Fruit fly (Drosophila melanogaster): Measurements from ENCODE around the gene GCS2beta.
A peak's percentile ranks its signal among the peaks of the same experiment; 100 is the strongest.

GCS2beta gene

DNA sequence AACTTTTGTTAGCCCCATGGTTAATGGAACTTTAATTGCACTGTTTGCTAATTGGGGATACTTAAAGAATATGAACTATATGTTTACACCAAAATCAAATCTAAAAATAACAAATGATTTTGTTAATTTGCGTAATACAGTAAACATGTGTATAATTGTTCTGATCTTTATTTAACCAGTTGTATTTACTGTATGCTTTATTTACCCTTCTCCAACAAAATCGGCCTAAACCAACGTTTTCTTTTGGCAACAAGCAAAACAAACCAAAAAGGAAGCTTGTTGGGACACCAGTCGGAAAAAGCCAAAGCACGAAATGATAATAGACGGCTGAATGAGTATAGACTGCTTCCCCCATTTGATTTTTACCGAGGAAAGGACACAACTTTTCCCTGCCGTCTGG, 13.5 kb downstream of the GCS2beta start:
- TF ChIP-seq Hr96 (GFP tag; optimal IDR thresholded peaks at IDR 0.05) (no peak), CG1620 (GFP tag; optimal IDR thresholded peaks at IDR 0.05) (no peak), pad (GFP tag; optimal IDR thresholded peaks at IDR 0.05) (no peak)

DNA sequence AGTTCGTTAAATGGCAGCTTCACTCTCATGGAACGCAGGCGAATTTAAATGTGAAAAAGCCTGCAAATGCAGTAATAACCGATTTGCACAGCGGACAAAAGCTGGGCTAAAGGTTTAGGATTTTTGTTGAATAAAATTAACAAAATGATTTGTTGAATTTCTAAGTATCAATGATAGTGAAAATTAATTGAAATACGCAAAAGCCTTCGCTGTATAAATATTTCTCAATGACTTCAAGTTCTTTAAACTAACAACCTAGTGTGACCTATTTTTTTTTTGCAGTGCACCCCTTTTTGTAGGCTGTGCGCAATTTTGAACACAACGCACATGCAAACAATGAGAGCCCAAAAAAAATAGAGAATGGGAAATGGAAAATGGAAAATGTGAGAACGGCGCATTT, 17.2 kb downstream of the GCS2beta start:
- TF ChIP-seq pad (GFP tag; optimal IDR thresholded peaks at IDR 0.05) (no peak), CG1620 (GFP tag; optimal IDR thresholded peaks at IDR 0.05) (no peak), CG7101 (tag; optimal IDR thresholded peaks at IDR 0.05) (no peak), ovo (GFP tag; optimal IDR thresholded peaks at IDR 0.05) (no peak), CG33017 (tag; optimal IDR thresholded peaks at IDR 0.05) (no peak), CG5204 (GFP tag; optimal IDR thresholded peaks at IDR 0.05) (no peak), CG14711 (tag; optimal IDR thresholded peaks at IDR 0.05) (no peak)

DNA sequence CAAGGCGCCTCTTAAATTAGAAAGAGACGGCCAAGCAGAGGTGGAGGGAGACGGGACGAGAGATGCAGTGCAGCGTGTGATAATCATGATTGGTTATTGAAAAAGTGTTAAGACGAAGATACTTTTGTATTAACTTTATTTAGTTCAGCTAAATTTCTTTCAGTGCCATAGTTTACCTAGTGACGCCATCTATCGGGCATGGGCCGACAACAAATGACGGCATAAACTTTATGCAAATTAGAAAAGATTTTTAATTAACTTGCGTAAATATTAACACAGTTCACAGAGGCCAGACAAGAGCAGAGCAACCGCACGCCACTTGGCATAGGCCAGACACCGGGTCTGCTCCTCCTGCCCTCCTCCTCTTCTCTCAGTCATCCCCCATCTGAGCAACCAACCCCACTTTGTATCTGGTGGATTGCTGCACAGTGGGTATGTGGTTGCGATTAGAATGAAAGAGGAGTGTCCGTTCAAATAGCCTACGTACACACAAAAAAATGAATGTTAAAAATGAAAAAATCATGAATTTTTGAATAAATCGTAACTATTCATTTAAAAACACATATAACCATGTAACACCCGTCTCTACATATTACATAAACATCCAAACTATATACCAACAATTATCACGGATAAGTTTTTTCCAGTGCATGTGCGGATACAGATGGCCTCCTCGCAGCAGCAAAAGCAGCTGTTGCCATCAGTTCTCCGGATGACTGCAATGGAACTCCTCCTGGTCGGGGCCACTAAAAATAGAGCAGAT, 18.0 kb downstream of the GCS2beta start:
- TF ChIP-seq kay (GFP tag; ENCODE audit: borderline replicate concordance) (peak; percentile 30), CG1620 (GFP tag; optimal IDR thresholded peaks at IDR 0.05) (no peak), CG7045 (GFP tag; optimal IDR thresholded peaks at IDR 0.05) (peak; percentile 61), CG12768 (GFP tag; optimal IDR thresholded peaks at IDR 0.05) (no peak), Hr96 (GFP tag; optimal IDR thresholded peaks at IDR 0.05) (peak; percentile 37), CG7101 (tag; optimal IDR thresholded peaks at IDR 0.05) (peak; percentile 23), toe (GFP tag; optimal IDR thresholded peaks at IDR 0.05) (peak; percentile 21)

dm6 chr2L:17457944-17458343, 26.2 kb downstream of the GCS2beta start, which contains the start of gene CG18563:
Gene CG18563, minus strand, starts transcription at chr2L:17458044.
- TF ChIP-seq cic (GFP tag; optimal IDR thresholded peaks at IDR 0.05): no peak
- TF ChIP-seq CG7101 (tag; optimal IDR thresholded peaks at IDR 0.05): no peak
- no peak for TF ChIP-seq CG1620 (GFP tag; optimal IDR thresholded peaks at IDR 0.05)
- TF ChIP-seq CG7045 (GFP tag; optimal IDR thresholded peaks at IDR 0.05): no peak
- TF ChIP-seq kay (GFP tag; ENCODE audit: borderline replicate concordance): peak; percentile 70
- TF ChIP-seq bab1 (GFP tag; optimal IDR thresholded peaks at IDR 0.05): no peak

dm6 chr2L:17455823-17456222, 28.3 kb downstream of the GCS2beta start, which contains the start of gene SPH93:
Gene SPH93, minus strand, starts transcription at chr2L:17455923.
- TF ChIP-seq CG14711 (tag; optimal IDR thresholded peaks at IDR 0.05): no peak
- TF ChIP-seq Hr96 (GFP tag; optimal IDR thresholded peaks at IDR 0.05): no peak
- no peak for TF ChIP-seq CG11617 (GFP tag; optimal IDR thresholded peaks at IDR 0.05)
- no peak for TF ChIP-seq Crg-1 (GFP tag; optimal IDR thresholded peaks at IDR 0.05)
- no peak for TF ChIP-seq ovo (GFP tag; optimal IDR thresholded peaks at IDR 0.05)
- TF ChIP-seq CG7101 (tag; optimal IDR thresholded peaks at IDR 0.05): no peak
- TF ChIP-seq Clk (GFP tag; optimal IDR thresholded peaks at IDR 0.05): no peak
- TF ChIP-seq cnc (optimal IDR thresholded peaks at IDR 0.05): no peak
- no peak for TF ChIP-seq CG12768 (GFP tag; optimal IDR thresholded peaks at IDR 0.05)
- TF ChIP-seq cic (GFP tag; optimal IDR thresholded peaks at IDR 0.05): no peak
- TF ChIP-seq toe (GFP tag; optimal IDR thresholded peaks at IDR 0.05): no peak
- TF ChIP-seq CG7045 (GFP tag; optimal IDR thresholded peaks at IDR 0.05): no peak
- no peak for TF ChIP-seq pad (GFP tag; optimal IDR thresholded peaks at IDR 0.05)

DNA sequence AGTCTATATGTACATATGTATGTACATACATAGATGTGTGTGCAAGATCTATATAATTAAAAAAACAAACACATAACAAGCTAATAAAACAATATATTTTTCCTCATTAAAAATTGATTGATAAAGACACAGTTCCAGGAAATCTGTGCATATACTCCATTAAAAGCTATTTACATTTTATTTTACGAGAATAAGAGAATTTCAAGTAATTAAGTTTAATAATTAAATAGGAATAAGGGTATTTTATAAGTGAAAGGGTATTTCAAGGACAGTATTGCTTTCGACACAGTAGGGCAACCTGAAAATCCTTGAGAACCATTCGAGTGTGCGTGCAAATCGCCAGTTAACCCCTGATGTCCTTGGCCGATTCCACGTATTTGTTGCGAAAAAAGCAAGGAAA, 31.5 kb downstream of the GCS2beta start, which contains the start of gene CG5050:
Gene CG5050, plus strand, starts transcription at position 301 of the 400 bp plus-strand sequence.
- TF ChIP-seq CG11617 (GFP tag; optimal IDR thresholded peaks at IDR 0.05) (no peak), cic (GFP tag; optimal IDR thresholded peaks at IDR 0.05) (no peak), CG1620 (GFP tag; optimal IDR thresholded peaks at IDR 0.05) (no peak), kay (GFP tag; ENCODE audit: borderline replicate concordance) (no peak), cnc (optimal IDR thresholded peaks at IDR 0.05) (no peak), Clk (GFP tag; optimal IDR thresholded peaks at IDR 0.05) (no peak), CG7045 (GFP tag; optimal IDR thresholded peaks at IDR 0.05) (no peak), CG14711 (tag; optimal IDR thresholded peaks at IDR 0.05) (no peak), Crg-1 (GFP tag; optimal IDR thresholded peaks at IDR 0.05) (no peak), CG33017 (tag; optimal IDR thresholded peaks at IDR 0.05) (no peak), ovo (GFP tag; optimal IDR thresholded peaks at IDR 0.05) (no peak), Hr96 (GFP tag; optimal IDR thresholded peaks at IDR 0.05) (no peak), bab1 (GFP tag; optimal IDR thresholded peaks at IDR 0.05) (no peak), pad (GFP tag; optimal IDR thresholded peaks at IDR 0.05) (no peak), CG5204 (GFP tag; optimal IDR thresholded peaks at IDR 0.05) (no peak)

- TF ChIP-seq Clk (GFP tag; optimal IDR thresholded peaks at IDR 0.05): no peak
- TF ChIP-seq CG12768 (GFP tag; optimal IDR thresholded peaks at IDR 0.05): no peak
- no peak for TF ChIP-seq CG7045 (GFP tag; optimal IDR thresholded peaks at IDR 0.05)
- TF ChIP-seq tj (GFP tag; optimal IDR thresholded peaks at IDR 0.05): no peak
- no peak for TF ChIP-seq Crg-1 (GFP tag; optimal IDR thresholded peaks at IDR 0.05)
- TF ChIP-seq CG11617 (GFP tag; optimal IDR thresholded peaks at IDR 0.05): no peak
- no peak for TF ChIP-seq Mnt (GFP tag; optimal IDR thresholded peaks at IDR 0.05)
- TF ChIP-seq CG33017 (tag; optimal IDR thresholded peaks at IDR 0.05): no peak
- TF ChIP-seq CG7101 (tag; optimal IDR thresholded peaks at IDR 0.05): no peak
- no peak for TF ChIP-seq CG1620 (GFP tag; optimal IDR thresholded peaks at IDR 0.05)
- no peak for TF ChIP-seq cnc (optimal IDR thresholded peaks at IDR 0.05)
- TF ChIP-seq toe (GFP tag; optimal IDR thresholded peaks at IDR 0.05): no peak
- no peak for TF ChIP-seq pad (GFP tag; optimal IDR thresholded peaks at IDR 0.05)
- no peak for TF ChIP-seq kay (GFP tag; ENCODE audit: borderline replicate concordance)
- TF ChIP-seq CG5204 (GFP tag; optimal IDR thresholded peaks at IDR 0.05): no peak
- TF ChIP-seq cic (GFP tag; optimal IDR thresholded peaks at IDR 0.05): no peak
Measured at dm6 chr2L:17452084-17452483, 32.0 kb downstream of the GCS2beta start.

Measured in whole organism, adult.